Fruit fly (Drosophila melanogaster) whole organism, pupa: ENCODE data around the gene msi.

Experiments used
- CG12605 ChIP-seq: fragments of 200-800 bp; sonication (Bioruptor generic); IDR thresholded peaks from 2 replicates; pipeline ENCODE4 v1.3.6; 2022; ENCODE audit warnings: missing biosample characterization, missing genetic modification characterization
- CG14655 ChIP-seq: fragments of 200-800 bp; sonication (Bioruptor generic); optimal IDR thresholded peaks from 3 replicates; lab custom pipeline; 2017; ENCODE audit warnings: mild to moderate bottlenecking, missing biosample characterization, missing genetic modification reagents, missing genetic modification characterization
- CG15710 ChIP-seq: fragments of 200-800 bp; sonication (Bioruptor generic); optimal IDR thresholded peaks from 2 replicates; lab custom pipeline; 2018; ENCODE audit warnings: missing biosample characterization, mild to moderate bottlenecking, missing genetic modification characterization, moderate library complexity
- CG17806 ChIP-seq: fragments of 200-800 bp; sonication (Bioruptor generic); optimal IDR thresholded peaks from 2 replicates; lab custom pipeline; 2018; ENCODE audit warnings: missing biosample characterization, mild to moderate bottlenecking, missing genetic modification characterization, moderate library complexity
- CG32121 ChIP-seq: fragments of 200-800 bp; sonication (Bioruptor generic); IDR thresholded peaks from 2 replicates; pipeline ENCODE4 v1.3.6; 2022; ENCODE audit warnings: missing biosample characterization, missing genetic modification characterization
- CG8301 ChIP-seq: fragments of 200-800 bp; sonication (Bioruptor generic); optimal IDR thresholded peaks from 2 replicates; lab custom pipeline; 2018; ENCODE audit warnings: missing biosample characterization, mild to moderate bottlenecking, missing genetic modification characterization
- D1 ChIP-seq: fragments of 200-800 bp; sonication (Bioruptor generic); optimal IDR thresholded peaks from 2 replicates; lab custom pipeline; 2018; ENCODE audit warnings: missing biosample characterization, mild to moderate bottlenecking, missing genetic modification characterization, moderate library complexity
- EcR ChIP-seq: fragments of 200-800 bp; sonication (Bioruptor generic); optimal IDR thresholded peaks from 3 replicates; lab custom pipeline; 2019; ENCODE audit warnings: missing biosample characterization, missing genetic modification characterization, mild to moderate bottlenecking, moderate library complexity, missing genetic modification reagents
- Ets98B ChIP-seq: fragments of 200-800 bp; sonication (Bioruptor generic); IDR thresholded peaks from 2 replicates; pipeline ENCODE4 v1.3.6; 2022; ENCODE audit warnings: missing biosample characterization, missing genetic modification characterization
- fd96Ca ChIP-seq: fragments of 200-800 bp; sonication (Bioruptor generic); IDR thresholded peaks from 3 replicates; pipeline ENCODE4 v1.3.6; 2022; ENCODE audit warnings: missing biosample characterization, missing genetic modification characterization
- gl ChIP-seq: fragments of 200-800 bp; sonication (Bioruptor generic); optimal IDR thresholded peaks from 2 replicates; lab custom pipeline; 2018; ENCODE audit warnings: missing biosample characterization, mild to moderate bottlenecking, missing genetic modification characterization
- rn ChIP-seq: fragments of 200-800 bp; sonication (Bioruptor generic); IDR thresholded peaks from 2 replicates; pipeline ENCODE4 v1.3.6; 2022; ENCODE audit warnings: missing biosample characterization, missing genetic modification characterization

DNA sequence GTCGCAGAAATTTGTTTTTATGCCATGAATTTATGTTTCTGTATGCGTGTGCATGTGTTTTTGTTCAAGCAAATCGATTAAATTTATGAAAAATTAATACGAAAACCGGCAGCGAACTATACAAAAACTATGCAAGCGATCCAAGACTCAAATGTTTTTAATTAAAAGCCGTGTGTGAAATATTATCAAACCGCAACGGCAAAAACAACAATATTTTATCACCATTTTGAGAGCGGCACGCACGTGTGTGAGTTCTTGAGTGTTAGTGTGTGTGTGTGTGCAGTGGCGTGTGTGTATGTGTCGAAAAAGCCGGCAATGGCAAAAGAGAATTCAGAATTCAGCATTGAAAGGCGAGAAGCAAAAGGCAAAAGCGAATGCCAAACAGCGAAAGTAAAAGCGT lies 2.7 kb downstream of the msi start:
- TF ChIP-seq fd96Ca (GFP tag; lab: Robert Waterston, UW) = no peak
- TF ChIP-seq rn (GFP tag; lab: Robert Waterston, UW) = no peak
- TF ChIP-seq Ets98B (GFP tag; lab: Robert Waterston, UW) = no peak
- no peak for TF ChIP-seq CG14655 (GFP tag; lab: Kevin White, UChicago)
- no peak for TF ChIP-seq gl
- no peak for TF ChIP-seq CG12605 (GFP tag; lab: Robert Waterston, UW)
- TF ChIP-seq EcR (GFP tag; lab: Kevin White, UChicago) = no peak
- TF ChIP-seq CG8301 (tag; lab: Kevin White, UChicago) = no peak
- TF ChIP-seq D1 (tag; lab: Kevin White, UChicago) = peak; percentile 38
- no peak for TF ChIP-seq CG15710
- TF ChIP-seq CG17806 (tag; lab: Kevin White, UChicago) = no peak
- TF ChIP-seq CG32121 (GFP tag; lab: Robert Waterston, UW) = no peak
